Worm (Caenorhabditis elegans) whole organism, L4 larva: Measurements from ENCODE around the gene nas-6.

Experiments
- D1046.2 ChIP-seq: fragments of 200-800 bp; sonication (Bioruptor generic); IDR thresholded peaks from 2 replicates; pipeline ENCODE4 v1.3.6; 2022; ENCODE audit warnings: missing genetic modification characterization, missing compliant biosample characterization
- F10B5.3 ChIP-seq: sonication (generic microtip); optimal IDR thresholded peaks from 2 replicates; lab custom pipeline; 2016; ENCODE audit warnings: mild to moderate bottlenecking, missing genetic modification characterization, missing compliant biosample characterization
- F26F4.8 ChIP-seq: fragments of 200-800 bp; sonication (Bioruptor generic); conservative IDR thresholded peaks from 2 replicates; pipeline ENCODE4 v1.3.6; 2022; ENCODE audit warnings: missing genetic modification characterization, missing compliant biosample characterization
- F37D6.2 ChIP-seq: sonication (generic microtip); optimal IDR thresholded peaks from 2 replicates; lab custom pipeline; 2016; ENCODE audit warnings: mild to moderate bottlenecking, missing genetic modification characterization, missing compliant biosample characterization
- F44E2.7 ChIP-seq: fragments of 200-800 bp; sonication (Bioruptor generic); IDR thresholded peaks from 2 replicates; pipeline ENCODE4 v2.1.2; 2022; ENCODE audit warnings: missing genetic modification characterization, missing compliant biosample characterization
- F49E8.2 ChIP-seq: sonication (generic microtip); optimal IDR thresholded peaks from 2 replicates; lab custom pipeline; 2016; ENCODE audit warnings: missing compliant biosample characterization, mild to moderate bottlenecking, missing genetic modification characterization, borderline replicate concordance
- R02D3.7 ChIP-seq: fragments of 150-350 bp; sonication (generic microtip); optimal IDR thresholded peaks from 3 replicates; lab custom pipeline; 2014; ENCODE audit warnings: missing biosample characterization, missing genetic modification characterization
- ZK337.2 ChIP-seq: fragments of 200-800 bp; sonication (Bioruptor generic); IDR thresholded peaks from 2 replicates; pipeline ENCODE4 v1.3.6; 2022; ENCODE audit warnings: missing genetic modification reagents, missing genetic modification characterization, missing compliant biosample characterization
- aha-1 ChIP-seq: fragments of 150-350 bp; peaks from one replicate; lab custom pipeline; 2014; ENCODE audit warnings: missing biosample characterization, missing genetic modification characterization
- aly-2 ChIP-seq: sonication (generic microtip); optimal IDR thresholded peaks from 2 replicates; lab custom pipeline; 2018; ENCODE audit warnings: missing biosample characterization, missing genetic modification characterization
- ces-1 ChIP-seq: fragments of 150-350 bp; sonication (generic microtip); optimal IDR thresholded peaks from 4 replicates; lab custom pipeline; 2014; ENCODE audit warnings: missing biosample characterization, missing genetic modification reagents, missing genetic modification characterization
- daf-16 ChIP-seq, 3 experiments: sonication (generic microtip); optimal IDR thresholded peaks; 2 replicates each; lab custom pipeline; 2016 to 2017; ENCODE audit warnings: missing genetic modification characterization in 3 of 3, missing genetic modification reagents in 3 of 3, mild to moderate bottlenecking in 2 of 3, missing compliant biosample characterization in 2 of 3, missing biosample characterization in 1 of 3, moderate library complexity in 1 of 3
- daf-8 ChIP-seq: fragments of 200-800 bp; sonication (Bioruptor generic); IDR thresholded peaks from 2 replicates; pipeline ENCODE4 v1.3.6; 2022; ENCODE audit warnings: missing genetic modification characterization, missing compliant biosample characterization
- dmd-6 ChIP-seq: fragments of 200-800 bp; sonication (Bioruptor generic); IDR thresholded peaks from 2 replicates; pipeline ENCODE4 v1.3.6; 2022; ENCODE audit warnings: missing genetic modification reagents, missing genetic modification characterization, missing compliant biosample characterization
- dpl-1 ChIP-seq: fragments of 150-350 bp; optimal IDR thresholded peaks from 2 replicates; lab custom pipeline; 2014; ENCODE audit warnings: missing biosample characterization, missing genetic modification reagents, missing genetic modification characterization
- egl-43 ChIP-seq: fragments of 200-800 bp; sonication (Bioruptor generic); IDR thresholded peaks from 2 replicates; pipeline ENCODE4 v1.3.6; 2022; ENCODE audit warnings: missing genetic modification reagents, missing genetic modification characterization, missing compliant biosample characterization
- fos-1 ChIP-seq: fragments of 150-350 bp; optimal IDR thresholded peaks from 2 replicates; lab custom pipeline; 2014; ENCODE audit warnings: missing biosample characterization, missing genetic modification characterization
- hlh-11 ChIP-seq: fragments of 200-800 bp; sonication (Bioruptor generic); optimal IDR thresholded peaks from 2 replicates; lab custom pipeline; 2018; ENCODE audit warnings: mild to moderate bottlenecking, missing genetic modification characterization, missing compliant biosample characterization
- hmg-1.1 ChIP-seq: fragments of 200-800 bp; sonication (Bioruptor generic); IDR thresholded peaks from 2 replicates; pipeline ENCODE4 v1.3.6; 2022; ENCODE audit warnings: missing genetic modification reagents, missing genetic modification characterization, missing compliant biosample characterization
- lin-1 ChIP-seq: fragments of 200-800 bp; sonication (Bioruptor generic); IDR thresholded peaks from 2 replicates; pipeline ENCODE4 v1.3.6; 2022; ENCODE audit warnings: missing genetic modification reagents, missing genetic modification characterization, missing compliant biosample characterization
- lin-29 ChIP-seq: fragments of 200-800 bp; sonication (Bioruptor generic); IDR thresholded peaks from 2 replicates; pipeline ENCODE4 v1.3.6; 2022; ENCODE audit warnings: missing genetic modification reagents, missing genetic modification characterization, missing compliant biosample characterization
- madf-9 ChIP-seq: fragments of 200-800 bp; sonication (Bioruptor generic); conservative IDR thresholded peaks from 2 replicates; pipeline ENCODE4 v1.3.6; 2022; ENCODE audit warnings: missing genetic modification reagents, missing genetic modification characterization, missing compliant biosample characterization
- mep-1 ChIP-seq: fragments of 150-350 bp; sonication (generic microtip); optimal IDR thresholded peaks from 3 replicates; lab custom pipeline; 2014; ENCODE audit warnings: missing biosample characterization, missing genetic modification characterization
- mxl-2 ChIP-seq: fragments of 200-800 bp; sonication (Bioruptor generic); conservative IDR thresholded peaks from 2 replicates; pipeline ENCODE4 v1.3.6; 2022; ENCODE audit warnings: missing genetic modification reagents, missing genetic modification characterization, missing compliant biosample characterization
- nhr-102 ChIP-seq: sonication (generic microtip); optimal IDR thresholded peaks from 2 replicates; lab custom pipeline; 2016; ENCODE audit warnings: mild to moderate bottlenecking, missing genetic modification characterization, moderate library complexity, missing compliant biosample characterization
- nhr-11 ChIP-seq: fragments of 150-350 bp; optimal IDR thresholded peaks from 2 replicates; lab custom pipeline; 2014; ENCODE audit warnings: missing biosample characterization, missing genetic modification characterization
- nhr-111 ChIP-seq: fragments of 200-800 bp; sonication (Bioruptor generic); optimal IDR thresholded peaks from 2 replicates; lab custom pipeline; 2018; ENCODE audit warnings: mild to moderate bottlenecking, missing genetic modification characterization, missing compliant biosample characterization
- nhr-25 ChIP-seq: sonication (generic microtip); optimal IDR thresholded peaks from 2 replicates; lab custom pipeline; 2017; ENCODE audit warnings: missing genetic modification characterization, mild to moderate bottlenecking, missing compliant biosample characterization, antibody characterized with exemption, moderate library complexity, borderline replicate concordance; ENCODE audit not compliant: insufficient read depth
- nhr-28 ChIP-seq: fragments of 150-350 bp; optimal IDR thresholded peaks from 2 replicates; lab custom pipeline; 2014; ENCODE audit warnings: missing biosample characterization, missing genetic modification characterization
- nhr-48 ChIP-seq: sonication (generic microtip); optimal IDR thresholded peaks from 2 replicates; lab custom pipeline; 2016; ENCODE audit warnings: mild to moderate bottlenecking, missing genetic modification characterization, missing compliant biosample characterization
- nhr-6 ChIP-seq: fragments of 150-350 bp; optimal IDR thresholded peaks from 2 replicates; lab custom pipeline; 2014; ENCODE audit warnings: missing biosample characterization, missing genetic modification characterization
- nhr-76 ChIP-seq: fragments of 150-350 bp; optimal IDR thresholded peaks from 2 replicates; lab custom pipeline; 2014; ENCODE audit warnings: missing biosample characterization, missing genetic modification characterization
- nhr-77 ChIP-seq: fragments of 150-350 bp; optimal IDR thresholded peaks from 2 replicates; lab custom pipeline; 2014; ENCODE audit warnings: missing biosample characterization, missing genetic modification characterization
- pqm-1 ChIP-seq: sonication (generic microtip); optimal IDR thresholded peaks from 2 replicates; lab custom pipeline; 2017; ENCODE audit warnings: missing biosample characterization, missing genetic modification characterization
- saeg-2 ChIP-seq: fragments of 200-800 bp; sonication (Bioruptor generic); IDR thresholded peaks from 2 replicates; pipeline ENCODE4 v1.3.6; 2022; ENCODE audit warnings: missing genetic modification reagents, missing genetic modification characterization, missing compliant biosample characterization
- skn-1 ChIP-seq: fragments of 150-350 bp; optimal IDR thresholded peaks from 2 replicates; lab custom pipeline; 2014; ENCODE audit warnings: missing biosample characterization, missing genetic modification characterization
- snpc-1.2 ChIP-seq: fragments of 200-800 bp; sonication (Bioruptor generic); IDR thresholded peaks from 2 replicates; pipeline ENCODE4 v1.3.6; 2022; ENCODE audit warnings: missing genetic modification reagents, missing genetic modification characterization, missing compliant biosample characterization
- snpc-4 ChIP-seq: fragments of 150-350 bp; optimal IDR thresholded peaks from 2 replicates; lab custom pipeline; 2014; ENCODE audit warnings: missing biosample characterization, missing genetic modification characterization
- spr-1 ChIP-seq: sonication (generic microtip); optimal IDR thresholded peaks from 2 replicates; lab custom pipeline; 2016; ENCODE audit warnings: mild to moderate bottlenecking, missing genetic modification characterization, missing compliant biosample characterization
- tra-1 ChIP-seq: fragments of 200-800 bp; sonication (Bioruptor generic); IDR thresholded peaks from 2 replicates; pipeline ENCODE4 v1.3.6; 2022; ENCODE audit warnings: missing genetic modification reagents, missing genetic modification characterization, missing compliant biosample characterization
- unc-130 ChIP-seq: sonication (generic microtip); optimal IDR thresholded peaks from 2 replicates; lab custom pipeline; 2016; ENCODE audit warnings: missing genetic modification reagents, missing genetic modification characterization, missing compliant biosample characterization
- zag-1 ChIP-seq: fragments of 150-350 bp; optimal IDR thresholded peaks from 2 replicates; lab custom pipeline; 2014; ENCODE audit warnings: missing biosample characterization, missing genetic modification characterization
- zfp-2 ChIP-seq: sonication (generic microtip); optimal IDR thresholded peaks from 2 replicates; lab custom pipeline; 2016; ENCODE audit warnings: mild to moderate bottlenecking, missing genetic modification characterization, missing compliant biosample characterization
- zfp-3 ChIP-seq: fragments of 200-800 bp; sonication (Bioruptor generic); conservative IDR thresholded peaks from 2 replicates; pipeline ENCODE4 v1.3.6; 2022; ENCODE audit warnings: missing genetic modification reagents, missing genetic modification characterization, missing compliant biosample characterization
- zip-2 ChIP-seq: fragments of 150-350 bp; optimal IDR thresholded peaks from 2 replicates; lab custom pipeline; 2014; ENCODE audit warnings: missing biosample characterization, missing genetic modification characterization
- ztf-11 ChIP-seq: fragments of 150-350 bp; optimal IDR thresholded peaks from 2 replicates; lab custom pipeline; 2014; ENCODE audit warnings: missing biosample characterization, missing genetic modification characterization
- ztf-7 ChIP-seq: fragments of 150-350 bp; optimal IDR thresholded peaks from 2 replicates; lab custom pipeline; 2014; ENCODE audit warnings: missing biosample characterization, missing genetic modification characterization

Gene nas-6

ce11 chrIV:17467325-17467724 lies 23.3 kb downstream of the nas-6 start, which contains the start of gene elo-2 (continued):
- TF ChIP-seq nhr-28 (tag; lab: Kevin White, UChicago) (peak; percentile 62), ztf-7 (tag; lab: Kevin White, UChicago) (no peak), spr-1 (tag; lab: Kevin White, UChicago) (no peak), hlh-11 (peak; percentile 66), zag-1 (tag; lab: Kevin White, UChicago) (no peak), hmg-1.1 (no peak), nhr-11 (no peak), zip-2 (tag; lab: Kevin White, UChicago) (no peak), F37D6.2 (tag; lab: Kevin White, UChicago) (no peak), snpc-4 (tag; lab: Kevin White, UChicago) (no peak), F44E2.7 (no peak), fos-1 (no peak), nhr-6 (tag; lab: Kevin White, UChicago) (no peak), egl-43 (GFP tag; lab: Robert Waterston, UW) (no peak), skn-1 (no peak), madf-9 (GFP tag; lab: Robert Waterston, UW) (no peak), daf-8 (GFP tag; lab: Robert Waterston, UW) (no peak), aly-2 (tag; lab: Kevin White, UChicago) (no peak), zfp-3 (GFP tag; lab: Robert Waterston, UW) (no peak), F26F4.8 (no peak), dmd-6 (peak; percentile 72), F10B5.3 (tag; lab: Kevin White, UChicago) (no peak), nhr-25 (tag; lab: Kevin White, UChicago) (no peak), dpl-1 (GFP tag; lab: Kevin White, UChicago) (no peak)

ce11 chrIV:17465886-17466285 lies 24.7 kb downstream of the nas-6 start, which contains the start of gene F11E6.6:
TSS of gene F11E6.6 (minus strand) at chrIV:17465986.
- no peak for TF ChIP-seq saeg-2 (GFP tag; lab: Robert Waterston, UW)
- no peak for TF ChIP-seq aha-1
- TF ChIP-seq daf-16 (GFP tag; optimal IDR thresholded peaks at IDR 0.05; lab: Kevin White, UChicago), result no peak
- peak; percentile 23 for TF ChIP-seq daf-16 (tag; optimal IDR thresholded peaks at IDR 0.05; lab: Kevin White, UChicago)
- TF ChIP-seq nhr-102 (tag; lab: Kevin White, UChicago), result no peak
- no peak for TF ChIP-seq R02D3.7 (tag; lab: Kevin White, UChicago)
- no peak for TF ChIP-seq ces-1 (GFP tag; lab: Kevin White, UChicago)
- TF ChIP-seq hmg-1.1, result no peak
- no peak for TF ChIP-seq lin-29 (GFP tag; lab: Robert Waterston, UW)
- TF ChIP-seq lin-1 (GFP tag; lab: Robert Waterston, UW), result no peak
- no peak for TF ChIP-seq F49E8.2
- no peak for TF ChIP-seq mxl-2
- no peak for TF ChIP-seq nhr-111
- no peak for TF ChIP-seq ztf-11
- TF ChIP-seq snpc-1.2 (GFP tag; lab: Robert Waterston, UW), result no peak
- peak; percentile 23 for TF ChIP-seq nhr-77 (tag; lab: Kevin White, UChicago)
- no peak for TF ChIP-seq zag-1 (tag; lab: Kevin White, UChicago)
- no peak for TF ChIP-seq unc-130 (GFP tag; lab: Kevin White, UChicago)
- no peak for TF ChIP-seq tra-1 (GFP tag; lab: Robert Waterston, UW)
- no peak for TF ChIP-seq nhr-76
- TF ChIP-seq dmd-6, result 0 out of 2 replicates have a peak, but pooled peaks have one; percentile 8
- no peak for TF ChIP-seq spr-1 (tag; lab: Kevin White, UChicago)
- no peak for TF ChIP-seq D1046.2 (GFP tag; lab: Robert Waterston, UW)
- no peak for TF ChIP-seq nhr-48 (tag; lab: Kevin White, UChicago)
- no peak for TF ChIP-seq ZK337.2 (GFP tag; lab: Robert Waterston, UW)
- no peak for TF ChIP-seq zfp-2 (tag; lab: Kevin White, UChicago)
- no peak for TF ChIP-seq mep-1 (tag; lab: Kevin White, UChicago)
- peak; percentile 46 for TF ChIP-seq pqm-1
- no peak for TF ChIP-seq madf-9 (GFP tag; lab: Robert Waterston, UW)
